Fruit fly (Drosophila melanogaster) whole organism, embryonic: ENCODE data around the gene Cyp18a1.

Experiments
- Adf1 ChIP-seq: fragments of 200-800 bp; sonication (Bioruptor generic); IDR thresholded peaks from 2 replicates; pipeline ENCODE4 v1.3.6; 2022; ENCODE audit warnings: missing biosample characterization, missing genetic modification characterization
- CG12104 ChIP-seq: fragments of 200-800 bp; sonication (Bioruptor generic); optimal IDR thresholded peaks from 3 replicates; lab custom pipeline; 2016; ENCODE audit warnings: missing biosample characterization, missing genetic modification characterization
- CG12219 ChIP-seq: fragments of 200-800 bp; sonication (Bioruptor generic); optimal IDR thresholded peaks from 3 replicates; lab custom pipeline; 2018; ENCODE audit warnings: missing biosample characterization, mild to moderate bottlenecking, missing genetic modification characterization
- CG13287 ChIP-seq: fragments of 200-800 bp; sonication (Bioruptor generic); IDR thresholded peaks from 2 replicates; pipeline ENCODE4 v1.3.6; 2022; ENCODE audit warnings: missing biosample characterization, missing genetic modification characterization; ENCODE audit not compliant: partially characterized antibody
- CG14860 ChIP-seq: fragments of 200-800 bp; sonication (Bioruptor generic); IDR thresholded peaks from 3 replicates; pipeline ENCODE4 v1.3.6; 2022; ENCODE audit warnings: missing biosample characterization, missing genetic modification characterization; ENCODE audit not compliant: partially characterized antibody
- CG15269 ChIP-seq: fragments of 200-800 bp; sonication (Bioruptor generic); optimal IDR thresholded peaks from 2 replicates; lab custom pipeline; 2018; ENCODE audit warnings: missing biosample characterization, mild to moderate bottlenecking, missing genetic modification characterization, moderate library complexity
- CG16813 ChIP-seq: fragments of 200-800 bp; sonication (Bioruptor generic); IDR thresholded peaks from 3 replicates; pipeline ENCODE4 v1.3.6; 2022; ENCODE audit warnings: missing biosample characterization, missing genetic modification characterization; ENCODE audit not compliant: partially characterized antibody
- CG16815 ChIP-seq: fragments of 200-800 bp; sonication (Bioruptor generic); optimal IDR thresholded peaks from 3 replicates; lab custom pipeline; 2017; ENCODE audit warnings: missing biosample characterization, mild to moderate bottlenecking, missing genetic modification characterization
- CG17802 ChIP-seq: fragments of 200-800 bp; sonication (Bioruptor generic); optimal IDR thresholded peaks from 2 replicates; lab custom pipeline; 2018; ENCODE audit warnings: missing biosample characterization, mild to moderate bottlenecking, missing genetic modification characterization, moderate library complexity
- CG17912 ChIP-seq: fragments of 200-800 bp; sonication (Bioruptor generic); optimal IDR thresholded peaks from 2 replicates; lab custom pipeline; 2018; ENCODE audit warnings: missing biosample characterization, mild to moderate bottlenecking, missing genetic modification characterization
- CG1792 ChIP-seq: fragments of 200-800 bp; sonication (Bioruptor generic); optimal IDR thresholded peaks from 2 replicates; lab custom pipeline; 2016; ENCODE audit warnings: missing biosample characterization, missing genetic modification characterization
- CG30403 ChIP-seq: fragments of 200-800 bp; sonication (Bioruptor generic); optimal IDR thresholded peaks from 3 replicates; lab custom pipeline; 2016; ENCODE audit warnings: missing biosample characterization, missing genetic modification characterization
- CG33213 ChIP-seq: fragments of 200-800 bp; sonication (Bioruptor generic); optimal IDR thresholded peaks from 3 replicates; lab custom pipeline; 2016; ENCODE audit warnings: missing biosample characterization, missing genetic modification characterization
- CG6175 ChIP-seq: fragments of 200-800 bp; sonication (Bioruptor generic); IDR thresholded peaks from 3 replicates; pipeline ENCODE4 v1.3.6; 2022; ENCODE audit warnings: missing biosample characterization, missing genetic modification characterization
- CG6683 ChIP-seq: fragments of 200-800 bp; sonication (Bioruptor generic); optimal IDR thresholded peaks from 2 replicates; lab custom pipeline; 2017; ENCODE audit warnings: missing biosample characterization, mild to moderate bottlenecking, missing genetic modification characterization, missing genetic modification reagents
- CG6791 ChIP-seq: fragments of 200-800 bp; sonication (Bioruptor generic); IDR thresholded peaks from 3 replicates; pipeline ENCODE4 v1.3.6; 2022; ENCODE audit warnings: missing biosample characterization, missing genetic modification characterization; ENCODE audit not compliant: partially characterized antibody
- CG7372 ChIP-seq: fragments of 200-800 bp; sonication (Bioruptor generic); IDR thresholded peaks from 2 replicates; pipeline ENCODE4 v1.3.6; 2022; ENCODE audit warnings: missing biosample characterization, missing genetic modification characterization
- CG7987 ChIP-seq: fragments of 200-800 bp; sonication (Bioruptor generic); optimal IDR thresholded peaks from 2 replicates; lab custom pipeline; 2018; ENCODE audit warnings: missing biosample characterization, mild to moderate bottlenecking, missing genetic modification characterization, moderate library complexity
- CG8944 ChIP-seq: fragments of 200-800 bp; sonication (Bioruptor generic); optimal IDR thresholded peaks from 3 replicates; lab custom pipeline; 2016; ENCODE audit warnings: missing biosample characterization, missing genetic modification characterization
- CG9215 ChIP-seq: fragments of 200-800 bp; sonication (Bioruptor generic); IDR thresholded peaks from 2 replicates; pipeline ENCODE4 v1.3.6; 2022; ENCODE audit warnings: missing biosample characterization, missing genetic modification characterization
- CG9727 ChIP-seq: fragments of 200-800 bp; sonication (Bioruptor generic); optimal IDR thresholded peaks from 3 replicates; lab custom pipeline; 2017; ENCODE audit warnings: missing biosample characterization, mild to moderate bottlenecking, missing genetic modification characterization
- Chrac-16 ChIP-seq: fragments of 200-800 bp; sonication (Bioruptor generic); optimal IDR thresholded peaks from 3 replicates; lab custom pipeline; 2016; ENCODE audit warnings: missing biosample characterization, missing genetic modification characterization
- Dad ChIP-seq: fragments of 200-800 bp; sonication (Bioruptor generic); optimal IDR thresholded peaks from 3 replicates; lab custom pipeline; 2016; ENCODE audit warnings: missing biosample characterization, missing genetic modification characterization
- Dek ChIP-seq: fragments of 200-800 bp; sonication (Bioruptor generic); optimal IDR thresholded peaks from 3 replicates; lab custom pipeline; 2019; ENCODE audit warnings: missing biosample characterization, mild to moderate bottlenecking, missing genetic modification characterization, moderate library complexity
- Dll ChIP-seq: fragments of 200-800 bp; sonication (Bioruptor generic); IDR thresholded peaks from 4 replicates; pipeline ENCODE4 v1.3.6; 2022; ENCODE audit warnings: missing biosample characterization, missing genetic modification characterization; ENCODE audit not compliant: partially characterized antibody
- Dref ChIP-seq: fragments of 200-800 bp; sonication (Bioruptor generic); IDR thresholded peaks from 2 replicates; pipeline ENCODE4 v1.3.6; 2022; ENCODE audit warnings: missing biosample characterization, missing genetic modification characterization
- E2f1 ChIP-seq: fragments of 200-800 bp; sonication (Bioruptor generic); IDR thresholded peaks from 2 replicates; pipeline ENCODE4 v1.3.6; 2022; ENCODE audit warnings: missing biosample characterization, missing genetic modification characterization
- ERR ChIP-seq: fragments of 200-800 bp; sonication (Bioruptor generic); optimal IDR thresholded peaks from 2 replicates; lab custom pipeline; 2016; ENCODE audit warnings: missing biosample characterization, missing genetic modification characterization
- Hr3 ChIP-seq: fragments of 200-800 bp; sonication (Bioruptor generic); optimal IDR thresholded peaks from 3 replicates; lab custom pipeline; 2016; ENCODE audit warnings: missing biosample characterization, missing genetic modification characterization
- Hr51 ChIP-seq, 2 experiments: fragments of 200-800 bp; sonication (Bioruptor generic); optimal IDR thresholded peaks; 2 replicates in 1 of 2; 3 replicates in 1 of 2; lab custom pipeline; 2016 to 2018; ENCODE audit warnings: missing biosample characterization in 2 of 2, missing genetic modification characterization in 2 of 2, mild to moderate bottlenecking in 1 of 2, moderate library complexity in 1 of 2
- Mrtf ChIP-seq: fragments of 200-800 bp; sonication (Bioruptor generic); IDR thresholded peaks from 3 replicates; pipeline ENCODE4 v1.3.6; 2022; ENCODE audit warnings: missing biosample characterization, missing genetic modification characterization
- Neu2 ChIP-seq: fragments of 200-800 bp; sonication (Bioruptor generic); optimal IDR thresholded peaks from 3 replicates; lab custom pipeline; 2016; ENCODE audit warnings: missing biosample characterization, missing genetic modification characterization, borderline replicate concordance
- PHDP ChIP-seq: fragments of 200-800 bp; sonication (Bioruptor generic); optimal IDR thresholded peaks from 3 replicates; lab custom pipeline; 2018; ENCODE audit warnings: missing biosample characterization, mild to moderate bottlenecking, missing genetic modification characterization, moderate library complexity
- YL-1 ChIP-seq: fragments of 200-800 bp; sonication (Bioruptor generic); optimal IDR thresholded peaks from 3 replicates; lab custom pipeline; 2017; ENCODE audit warnings: missing biosample characterization, mild to moderate bottlenecking, missing genetic modification characterization
- ase ChIP-seq: fragments of 200-800 bp; sonication (Bioruptor generic); IDR thresholded peaks from 3 replicates; pipeline ENCODE4 v1.3.6; 2022; ENCODE audit warnings: missing biosample characterization, missing genetic modification characterization
- ato ChIP-seq: fragments of 200-800 bp; sonication (Bioruptor generic); IDR thresholded peaks from 2 replicates; pipeline ENCODE4 v1.3.6; 2022; ENCODE audit warnings: missing biosample characterization, missing genetic modification characterization; ENCODE audit not compliant: partially characterized antibody
- az2 ChIP-seq: fragments of 200-800 bp; sonication (Bioruptor generic); optimal IDR thresholded peaks from 3 replicates; lab custom pipeline; 2016; ENCODE audit warnings: missing biosample characterization, missing genetic modification characterization
- ci ChIP-seq: fragments of 200-800 bp; sonication (Bioruptor generic); IDR thresholded peaks from 3 replicates; pipeline ENCODE4 v1.3.6; 2022; ENCODE audit warnings: missing biosample characterization, missing genetic modification characterization
- crc ChIP-seq: fragments of 200-800 bp; sonication (Bioruptor generic); optimal IDR thresholded peaks from 2 replicates; lab custom pipeline; 2016; ENCODE audit warnings: missing biosample characterization, missing genetic modification characterization
- ham ChIP-seq: fragments of 200-800 bp; sonication (Bioruptor generic); IDR thresholded peaks from 2 replicates; pipeline ENCODE4 v1.3.6; 2022; ENCODE audit warnings: missing biosample characterization, missing genetic modification characterization
- inv ChIP-seq: fragments of 200-800 bp; sonication (Bioruptor generic); IDR thresholded peaks from 2 replicates; pipeline ENCODE4 v1.3.6; 2022; ENCODE audit warnings: missing biosample characterization, missing genetic modification characterization; ENCODE audit not compliant: partially characterized antibody
- jigr1 ChIP-seq: fragments of 200-800 bp; sonication (Bioruptor generic); IDR thresholded peaks from 3 replicates; pipeline ENCODE4 v1.3.6; 2022; ENCODE audit warnings: missing biosample characterization, missing genetic modification characterization
- lab ChIP-seq: fragments of 200-800 bp; sonication (Bioruptor generic); optimal IDR thresholded peaks from 3 replicates; lab custom pipeline; 2017; ENCODE audit warnings: missing biosample characterization, missing genetic modification characterization, mild to moderate bottlenecking, moderate library complexity, missing genetic modification reagents
- maf-S ChIP-seq: fragments of 200-800 bp; sonication (Bioruptor generic); optimal IDR thresholded peaks from 2 replicates; lab custom pipeline; 2016; ENCODE audit warnings: missing biosample characterization, missing genetic modification characterization
- nmo ChIP-seq: fragments of 200-800 bp; sonication (Bioruptor generic); optimal IDR thresholded peaks from 2 replicates; lab custom pipeline; 2018; ENCODE audit warnings: missing biosample characterization, mild to moderate bottlenecking, missing genetic modification characterization, moderate library complexity
- shn ChIP-seq: fragments of 200-800 bp; sonication (Bioruptor generic); optimal IDR thresholded peaks from 3 replicates; lab custom pipeline; 2016; ENCODE audit warnings: missing biosample characterization, missing genetic modification characterization
- slbo ChIP-seq: fragments of 200-800 bp; sonication (Bioruptor generic); IDR thresholded peaks from 2 replicates; pipeline ENCODE4 v1.3.6; 2022; ENCODE audit warnings: missing biosample characterization, missing genetic modification characterization
- slou ChIP-seq: fragments of 200-800 bp; sonication (Bioruptor generic); optimal IDR thresholded peaks from 3 replicates; lab custom pipeline; 2016; ENCODE audit warnings: missing biosample characterization, missing genetic modification characterization
- stc ChIP-seq: fragments of 200-800 bp; sonication (Bioruptor generic); IDR thresholded peaks from 2 replicates; pipeline ENCODE4 v1.3.6; 2022; ENCODE audit warnings: missing biosample characterization, missing genetic modification characterization
- ttk ChIP-seq: fragments of 200-800 bp; sonication (Bioruptor generic); IDR thresholded peaks from 2 replicates; pipeline ENCODE4 v2.1.2; 2022; ENCODE audit warnings: missing biosample characterization, missing genetic modification characterization

Cyp18a1 gene

dm6 chrX:18645720-18646213 lies 47.1 kb downstream of the Cyp18a1 start (continued):
- TF ChIP-seq shn (peak; percentile 7), CG33213 (no peak), Chrac-16 (GFP tag; lab: Kevin White, UChicago) (peak; percentile 51), slou (GFP tag; lab: Kevin White, UChicago) (peak; percentile 29), ham (GFP tag; lab: Robert Waterston, UW) (no peak), ato (GFP tag; lab: Robert Waterston, UW) (no peak), CG6683 (GFP tag; lab: Kevin White, UChicago) (peak; percentile 3), Dll (GFP tag; lab: Robert Waterston, UW) (no peak), CG7372 (GFP tag; lab: Robert Waterston, UW) (0 out of 2 replicates have a peak, but pooled peaks have one; percentile 15), CG16813 (GFP tag; lab: Robert Waterston, UW) (no peak), CG8944 (GFP tag; lab: Kevin White, UChicago) (no peak), crc (GFP tag; lab: Kevin White, UChicago) (no peak), CG9727 (GFP tag; lab: Kevin White, UChicago) (peak; percentile 78), CG12219 (GFP tag; lab: Kevin White, UChicago) (peak; percentile 12), lab (GFP tag; lab: Kevin White, UChicago) (peak; percentile 84), Adf1 (GFP tag; lab: Robert Waterston, UW) (peak; percentile 26; the same call in 1 of the 2 replicates), CG12104 (GFP tag; lab: Kevin White, UChicago) (peak; percentile 58), az2 (GFP tag; lab: Kevin White, UChicago) (peak; percentile 57), CG30403 (peak; percentile 79), CG1792 (GFP tag; lab: Kevin White, UChicago) (no peak), CG7987 (GFP tag; lab: Kevin White, UChicago) (peak; percentile 65), maf-S (GFP tag; lab: Kevin White, UChicago) (no peak), CG9215 (peak; percentile 47), YL-1 (GFP tag; lab: Kevin White, UChicago) (no peak), Hr3 (peak; percentile 66), CG6175 (no peak), Dad (GFP tag; lab: Kevin White, UChicago) (peak; percentile 44), Mrtf (0 out of 3 replicates have a peak, but pooled peaks have one; percentile 45), Dek (tag; lab: Kevin White, UChicago) (peak; percentile 31), PHDP (tag; lab: Kevin White, UChicago) (peak; percentile 54), jigr1 (GFP tag; lab: Robert Waterston, UW) (no peak), CG15269 (tag; lab: Kevin White, UChicago) (peak; percentile 66), CG13287 (no peak), Dref (GFP tag; lab: Robert Waterston, UW) (no peak), CG6791 (GFP tag; lab: Robert Waterston, UW) (no peak), ERR (no peak), ttk (GFP tag; lab: Robert Waterston, UW) (peak; percentile 47; the same call in 1 of the 2 replicates), nmo (peak; percentile 76), slbo (GFP tag; lab: Robert Waterston, UW) (peak; percentile 53), inv (GFP tag; lab: Robert Waterston, UW) (no peak), Neu2 (GFP tag; lab: Kevin White, UChicago) (no peak), CG16815 (GFP tag; lab: Kevin White, UChicago) (peak; percentile 37), stc (GFP tag; lab: Robert Waterston, UW) (0 out of 2 replicates have a peak, but pooled peaks have one; percentile 36), CG17802 (no peak), ase (GFP tag; lab: Robert Waterston, UW) (0 out of 3 replicates have a peak, but pooled peaks have one; percentile 30), Hr51 (GFP tag; optimal IDR thresholded peaks at IDR 0.05; lab: Kevin White, UChicago) (peak; percentile 45 to 76), CG17912 (GFP tag; lab: Kevin White, UChicago) (no peak), ci (GFP tag; lab: Robert Waterston, UW) (peak; percentile 60; the same call in 2 of the 3 replicates), CG14860 (GFP tag; lab: Robert Waterston, UW) (no peak), E2f1 (GFP tag; lab: Robert Waterston, UW) (no peak; the same call in 1 of the 2 replicates)
